Fruit fly (Drosophila melanogaster) whole organism, embryonic: ENCODE results near the gene RpL27A.

Source experiments
- CG10431 ChIP-seq: fragments of 200-800 bp; sonication (Bioruptor generic); optimal IDR thresholded peaks from 3 replicates; lab custom pipeline; 2018; ENCODE audit warnings: missing biosample characterization, mild to moderate bottlenecking, missing genetic modification characterization
- CG10462 ChIP-seq: fragments of 200-800 bp; sonication (Bioruptor generic); optimal IDR thresholded peaks from 2 replicates; lab custom pipeline; 2016; ENCODE audit warnings: missing biosample characterization, missing genetic modification characterization
- CG11093 ChIP-seq: fragments of 200-800 bp; sonication (Bioruptor generic); IDR thresholded peaks from 3 replicates; pipeline ENCODE4 v1.3.6; 2022; ENCODE audit warnings: missing biosample characterization, missing genetic modification characterization
- CG12942 ChIP-seq: fragments of 200-800 bp; sonication (Bioruptor generic); optimal IDR thresholded peaks from 3 replicates; lab custom pipeline; 2016; ENCODE audit warnings: missing biosample characterization, missing genetic modification characterization
- CG1603 ChIP-seq: fragments of 200-800 bp; sonication (Bioruptor generic); optimal IDR thresholded peaks from 2 replicates; lab custom pipeline; 2019; ENCODE audit warnings: missing biosample characterization, mild to moderate bottlenecking, missing genetic modification characterization, moderate library complexity
- CG16813 ChIP-seq: fragments of 200-800 bp; sonication (Bioruptor generic); IDR thresholded peaks from 3 replicates; pipeline ENCODE4 v1.3.6; 2022; ENCODE audit warnings: missing biosample characterization, missing genetic modification characterization; ENCODE audit not compliant: partially characterized antibody
- CG17385 ChIP-seq: fragments of 200-800 bp; sonication (Bioruptor generic); optimal IDR thresholded peaks from 3 replicates; lab custom pipeline; 2018; ENCODE audit warnings: missing biosample characterization, mild to moderate bottlenecking, missing genetic modification characterization
- CG18262 ChIP-seq: fragments of 200-800 bp; optimal IDR thresholded peaks from 3 replicates; lab custom pipeline; 2019; ENCODE audit warnings: missing biosample characterization, mild to moderate bottlenecking, missing genetic modification characterization, moderate library complexity
- CG2116 ChIP-seq: fragments of 200-800 bp; sonication (Bioruptor generic); optimal IDR thresholded peaks from 3 replicates; lab custom pipeline; 2018; ENCODE audit warnings: missing biosample characterization, mild to moderate bottlenecking, missing genetic modification characterization
- CG2678 ChIP-seq: fragments of 200-800 bp; sonication (Bioruptor generic); optimal IDR thresholded peaks from 3 replicates; lab custom pipeline; 2019; ENCODE audit warnings: missing biosample characterization, mild to moderate bottlenecking, missing genetic modification characterization, moderate library complexity
- CG30431 ChIP-seq: fragments of 200-800 bp; sonication (Bioruptor generic); optimal IDR thresholded peaks from 2 replicates; lab custom pipeline; 2017; ENCODE audit warnings: missing biosample characterization, missing genetic modification characterization
- CG3163 ChIP-seq: fragments of 200-800 bp; sonication (Bioruptor generic); optimal IDR thresholded peaks from 3 replicates; lab custom pipeline; 2016; ENCODE audit warnings: missing biosample characterization, missing genetic modification characterization
- CG32767 ChIP-seq: fragments of 200-800 bp; sonication (Bioruptor generic); IDR thresholded peaks from 2 replicates; pipeline ENCODE4 v1.3.6; 2022; ENCODE audit warnings: missing biosample characterization, missing genetic modification characterization
- CG3407 ChIP-seq: fragments of 200-800 bp; sonication (Bioruptor generic); optimal IDR thresholded peaks from 2 replicates; lab custom pipeline; 2018; ENCODE audit warnings: missing biosample characterization, mild to moderate bottlenecking, missing genetic modification characterization
- CG4820 ChIP-seq: fragments of 200-800 bp; sonication (Bioruptor generic); optimal IDR thresholded peaks from 3 replicates; lab custom pipeline; 2016; ENCODE audit warnings: missing biosample characterization, missing genetic modification characterization
- CG5245 ChIP-seq: fragments of 200-800 bp; sonication (Bioruptor generic); optimal IDR thresholded peaks from 3 replicates; lab custom pipeline; 2016; ENCODE audit warnings: missing biosample characterization, missing genetic modification characterization
- CG6689 ChIP-seq: fragments of 200-800 bp; sonication (Bioruptor generic); IDR thresholded peaks from 2 replicates; pipeline ENCODE4 v1.3.6; 2022; ENCODE audit warnings: missing biosample characterization, missing genetic modification characterization
- CG8765 ChIP-seq: fragments of 200-800 bp; sonication (Bioruptor generic); IDR thresholded peaks from 2 replicates; pipeline ENCODE4 v1.3.6; 2022; ENCODE audit warnings: missing biosample characterization, missing genetic modification characterization
- CG8944 ChIP-seq: fragments of 200-800 bp; sonication (Bioruptor generic); optimal IDR thresholded peaks from 3 replicates; lab custom pipeline; 2016; ENCODE audit warnings: missing biosample characterization, missing genetic modification characterization
- CG9215 ChIP-seq: fragments of 200-800 bp; sonication (Bioruptor generic); IDR thresholded peaks from 2 replicates; pipeline ENCODE4 v1.3.6; 2022; ENCODE audit warnings: missing biosample characterization, missing genetic modification characterization
- CG9727 ChIP-seq: fragments of 200-800 bp; sonication (Bioruptor generic); optimal IDR thresholded peaks from 3 replicates; lab custom pipeline; 2017; ENCODE audit warnings: missing biosample characterization, mild to moderate bottlenecking, missing genetic modification characterization
- CG9876 ChIP-seq: fragments of 200-800 bp; sonication (Bioruptor generic); optimal IDR thresholded peaks from 2 replicates; lab custom pipeline; 2016; ENCODE audit warnings: missing biosample characterization, missing genetic modification characterization
- Dbx ChIP-seq: fragments of 200-800 bp; sonication (Bioruptor generic); IDR thresholded peaks from 3 replicates; pipeline ENCODE4 v1.3.6; 2022; ENCODE audit warnings: missing biosample characterization, missing genetic modification characterization
- Dfd ChIP-seq, 2 experiments: fragments of >200 bp; optimal IDR thresholded peaks; 2 replicates each; lab custom pipeline; 2017; ENCODE audit warnings: missing biosample characterization in 2 of 2, missing genetic modification characterization in 2 of 2
- Dip2 ChIP-seq: fragments of 200-800 bp; sonication (Bioruptor generic); IDR thresholded peaks from 2 replicates; pipeline ENCODE4 v1.3.6; 2022; ENCODE audit warnings: missing biosample characterization, missing genetic modification characterization
- E2f2 ChIP-seq: fragments of 200-800 bp; sonication (Bioruptor generic); IDR thresholded peaks from 2 replicates; pipeline ENCODE4 v1.3.6; 2022; ENCODE audit warnings: missing biosample characterization, missing genetic modification characterization
- Hr78 ChIP-seq, 2 experiments: fragments of 200-800 bp in 1 of 2; fragments of >200 bp in 1 of 2; sonication (Bioruptor generic) in 1 of 2; optimal IDR thresholded peaks; 2 replicates each; lab custom pipeline; 2017 to 2019; ENCODE audit warnings: missing biosample characterization in 2 of 2, missing genetic modification characterization in 2 of 2, mild to moderate bottlenecking in 1 of 2, moderate library complexity in 1 of 2
- Lpt ChIP-seq: fragments of >200 bp; optimal IDR thresholded peaks from 2 replicates; lab custom pipeline; 2018; ENCODE audit warnings: missing biosample characterization, missing genetic modification characterization
- Myb ChIP-seq: fragments of 200-800 bp; sonication (Bioruptor generic); optimal IDR thresholded peaks from 2 replicates; lab custom pipeline; 2016; ENCODE audit warnings: missing biosample characterization, missing genetic modification characterization
- NFAT ChIP-seq: fragments of 200-800 bp; sonication (Bioruptor generic); IDR thresholded peaks from 2 replicates; pipeline ENCODE4 v1.3.6; 2022; ENCODE audit warnings: missing biosample characterization, missing genetic modification characterization
- NfI ChIP-seq: fragments of 200-800 bp; sonication (Bioruptor generic); optimal IDR thresholded peaks from 3 replicates; lab custom pipeline; 2018; ENCODE audit warnings: missing biosample characterization, mild to moderate bottlenecking, missing genetic modification characterization, moderate library complexity
- Usf ChIP-seq: fragments of 200-800 bp; sonication (Bioruptor generic); optimal IDR thresholded peaks from 2 replicates; lab custom pipeline; 2017; ENCODE audit warnings: missing genotype, missing biosample characterization, missing genetic modification characterization
- bcd ChIP-seq: fragments of 200-800 bp; sonication (Bioruptor generic); optimal IDR thresholded peaks from 2 replicates; lab custom pipeline; 2017; ENCODE audit warnings: missing biosample characterization, mild to moderate bottlenecking, missing genetic modification characterization
- caup ChIP-seq: fragments of 200-800 bp; sonication (Bioruptor generic); optimal IDR thresholded peaks from 3 replicates; lab custom pipeline; 2017; ENCODE audit warnings: missing biosample characterization, mild to moderate bottlenecking, missing genetic modification characterization, moderate library complexity; ENCODE audit not compliant: severe bottlenecking
- danr ChIP-seq: fragments of 200-800 bp; sonication (Bioruptor generic); IDR thresholded peaks from 2 replicates; pipeline ENCODE4 v1.3.6; 2022; ENCODE audit warnings: missing biosample characterization, missing genetic modification characterization
- dati ChIP-seq: fragments of 200-800 bp; sonication (Bioruptor generic); IDR thresholded peaks from 2 replicates; pipeline ENCODE4 v1.3.6; 2022; ENCODE audit warnings: missing biosample characterization, missing genetic modification characterization
- dpn ChIP-seq, 2 experiments: fragments of 200-800 bp; sonication (Bioruptor generic); optimal IDR thresholded peaks; 3 replicates each; lab custom pipeline; 2016; ENCODE audit warnings: missing biosample characterization in 2 of 2, missing genetic modification characterization in 2 of 2
- emc ChIP-seq: fragments of 200-800 bp; sonication (Bioruptor generic); optimal IDR thresholded peaks from 2 replicates; lab custom pipeline; 2016; ENCODE audit warnings: missing biosample characterization, missing genetic modification characterization
- ems ChIP-seq: fragments of 200-800 bp; sonication (Bioruptor generic); optimal IDR thresholded peaks from 3 replicates; lab custom pipeline; 2016; ENCODE audit warnings: missing biosample characterization, missing genetic modification characterization
- eve ChIP-seq, 2 experiments: fragments of >200 bp; optimal IDR thresholded peaks; 2 replicates each; lab custom pipeline; 2017; ENCODE audit warnings: missing biosample characterization in 2 of 2, missing genetic modification characterization in 2 of 2
- gcm2 ChIP-seq: fragments of 200-800 bp; sonication (Bioruptor generic); optimal IDR thresholded peaks from 2 replicates; lab custom pipeline; 2016; ENCODE audit warnings: missing biosample characterization, missing genetic modification characterization
- gsb ChIP-seq: fragments of 200-800 bp; sonication (Bioruptor generic); IDR thresholded peaks from 2 replicates; pipeline ENCODE4 v1.3.6; 2022; ENCODE audit warnings: missing biosample characterization, missing genetic modification characterization
- kah ChIP-seq: fragments of 200-800 bp; sonication (Bioruptor generic); optimal IDR thresholded peaks from 2 replicates; lab custom pipeline; 2018; ENCODE audit warnings: missing biosample characterization, mild to moderate bottlenecking, missing genetic modification characterization
- lilli ChIP-seq: fragments of 200-800 bp; sonication (Bioruptor generic); optimal IDR thresholded peaks from 3 replicates; lab custom pipeline; 2016; ENCODE audit warnings: missing biosample characterization, missing genetic modification characterization
- onecut ChIP-seq: fragments of 200-800 bp; sonication (Bioruptor generic); IDR thresholded peaks from 2 replicates; pipeline ENCODE4 v1.3.6; 2022; ENCODE audit warnings: missing biosample characterization, missing genetic modification characterization
- pho ChIP-seq: fragments of 200-800 bp; sonication (Bioruptor generic); optimal IDR thresholded peaks from 2 replicates; lab custom pipeline; 2016; ENCODE audit warnings: missing biosample characterization, missing genetic modification characterization
- ro ChIP-seq: fragments of 200-800 bp; sonication (Bioruptor generic); IDR thresholded peaks from 2 replicates; pipeline ENCODE4 v1.3.6; 2022; ENCODE audit warnings: missing biosample characterization, missing genetic modification characterization
- tap ChIP-seq: fragments of 200-800 bp; optimal IDR thresholded peaks from 3 replicates; lab custom pipeline; 2019; ENCODE audit warnings: missing biosample characterization, mild to moderate bottlenecking, missing genetic modification characterization, moderate library complexity
- tio ChIP-seq: fragments of 200-800 bp; sonication (Bioruptor generic); optimal IDR thresholded peaks from 2 replicates; lab custom pipeline; 2017; ENCODE audit warnings: missing biosample characterization, missing genetic modification characterization, inconsistent platforms
- yki ChIP-seq: fragments of >200 bp; optimal IDR thresholded peaks from 3 replicates; lab custom pipeline; 2018

RpL27A gene

dm6 chr2L:4458119-4459056, at the start of gene RpL27A:
RpL27A (minus strand) TSS chr2L:4458364.
- peak; percentile 87 for TF ChIP-seq CG1603 (tag; lab: Kevin White, UChicago)
- TF ChIP-seq Myb, result peak; percentile 79
- peak; percentile 54 for TF ChIP-seq gsb (GFP tag; lab: Robert Waterston, UW)
- TF ChIP-seq ro (GFP tag; lab: Robert Waterston, UW), result peak; percentile 65
- peak; percentile 92 for TF ChIP-seq NFAT
- TF ChIP-seq caup (GFP tag; lab: Kevin White, UChicago), result peak; percentile 94
- TF ChIP-seq CG32767 (GFP tag; lab: Robert Waterston, UW), result no peak
- peak; percentile 32 for TF ChIP-seq tap (tag; lab: Kevin White, UChicago)
- TF ChIP-seq E2f2, result peak; percentile 68
- peak in 1 of 2 experiments; percentile 10 for TF ChIP-seq Hr78 (GFP tag; optimal IDR thresholded peaks at IDR 0.05; lab: Kevin White, UChicago)
- peak; percentile 43 for TF ChIP-seq gcm2 (GFP tag; lab: Kevin White, UChicago)
- peak; percentile 65 for TF ChIP-seq CG30431 (GFP tag; lab: Kevin White, UChicago)
- TF ChIP-seq NfI, result peak; percentile 94
- TF ChIP-seq CG3163, result peak; percentile 58
- no peak for TF ChIP-seq yki (lab: Kevin White, UChicago)
- peak in 1 of 2 experiments; percentile 62 for TF ChIP-seq Dfd (GFP tag; optimal IDR thresholded peaks at IDR 0.05; lab: Kevin White, UChicago)
- peak; percentile 67 for TF ChIP-seq CG12942
- TF ChIP-seq CG9876 (GFP tag; lab: Kevin White, UChicago), result peak; percentile 77
- no peak for TF ChIP-seq Lpt
- peak; percentile 73 for TF ChIP-seq CG6689 (GFP tag; lab: Robert Waterston, UW)
- TF ChIP-seq CG8944 (GFP tag; lab: Kevin White, UChicago), result peak; percentile 58
- TF ChIP-seq CG8765 (GFP tag; lab: Robert Waterston, UW), result no peak
- TF ChIP-seq CG11093, result no peak
- TF ChIP-seq CG10431 (GFP tag; lab: Kevin White, UChicago), result peak; percentile 90
- peak; percentile 65 for TF ChIP-seq CG16813
- peak; percentile 39 for TF ChIP-seq emc (GFP tag; lab: Kevin White, UChicago)
- peak; percentile 76 for TF ChIP-seq dati (GFP tag; lab: Robert Waterston, UW)
- TF ChIP-seq CG18262 (tag; lab: Kevin White, UChicago), result peak; percentile 68
- TF ChIP-seq tio (GFP tag; lab: Kevin White, UChicago), result no peak
- TF ChIP-seq CG2678 (tag; lab: Kevin White, UChicago), result peak; percentile 68
- TF ChIP-seq CG17385 (GFP tag; lab: Kevin White, UChicago), result peak; percentile 87
- TF ChIP-seq CG10462 (GFP tag; lab: Kevin White, UChicago), result peak; percentile 50
- peak; percentile 60 for TF ChIP-seq lilli
- peak; percentile 88 for TF ChIP-seq onecut (GFP tag; lab: Robert Waterston, UW)
- no peak for TF ChIP-seq danr (GFP tag; lab: Robert Waterston, UW)
- peak; percentile 86 for TF ChIP-seq CG9727 (GFP tag; lab: Kevin White, UChicago)
- TF ChIP-seq Dbx (GFP tag; lab: Robert Waterston, UW), result peak; percentile 89
- peak; percentile 81 for TF ChIP-seq kah (GFP tag; lab: Kevin White, UChicago)
- TF ChIP-seq CG2116 (GFP tag; lab: Kevin White, UChicago), result peak; percentile 69
- TF ChIP-seq Dip2, result no peak
- TF ChIP-seq eve (GFP tag; optimal IDR thresholded peaks at IDR 0.05; lab: Kevin White, UChicago), result no peak
- peak; percentile 80 for TF ChIP-seq CG3407 (GFP tag; lab: Kevin White, UChicago)
- peak; percentile 67 to 68 for TF ChIP-seq dpn (GFP tag; optimal IDR thresholded peaks at IDR 0.05; lab: Kevin White, UChicago)
- TF ChIP-seq CG5245, result peak; percentile 65
- peak; percentile 53 for TF ChIP-seq CG9215 (GFP tag; lab: Robert Waterston, UW)
- TF ChIP-seq ems (GFP tag; lab: Kevin White, UChicago), result peak; percentile 59
- TF ChIP-seq pho, result peak; percentile 57
- TF ChIP-seq CG4820 (GFP tag; lab: Kevin White, UChicago), result peak; percentile 28
- TF ChIP-seq Usf (GFP tag; lab: Kevin White, UChicago), result peak; percentile 69
- TF ChIP-seq bcd, result peak; percentile 85
